Fruit fly (Drosophila melanogaster): ENCODE results near the gene Eip93F.
A peak's percentile ranks its signal among the peaks of the same experiment; 100 is the strongest.

Eip93F gene

DNA sequence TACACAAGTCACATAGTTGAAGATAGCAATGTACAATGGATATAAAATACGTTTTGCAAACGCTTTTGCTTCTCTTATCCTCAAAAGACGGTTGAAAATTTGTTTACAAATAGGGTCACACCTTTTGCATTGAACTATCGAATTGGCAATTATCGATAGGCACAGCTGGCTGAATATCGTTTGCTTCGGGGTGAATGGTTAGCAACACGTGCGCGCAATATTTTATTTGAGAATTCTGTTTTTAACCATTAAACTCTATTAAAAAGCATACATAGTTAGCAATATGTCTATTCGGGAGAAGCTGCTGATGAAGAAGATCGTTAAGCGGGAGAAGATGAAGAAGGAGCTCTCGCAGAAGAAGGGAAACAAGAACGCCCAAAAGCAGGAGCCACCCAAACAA, 86.6 kb downstream of the Eip93F start:
- TF ChIP-seq bab1 (GFP tag; optimal IDR thresholded peaks at IDR 0.05) (peak; percentile 41), CG11617 (GFP tag; optimal IDR thresholded peaks at IDR 0.05) (no peak), kay (GFP tag; ENCODE audit: borderline replicate concordance) (no peak), cic (GFP tag; optimal IDR thresholded peaks at IDR 0.05) (peak; percentile 15), Mnt (GFP tag; optimal IDR thresholded peaks at IDR 0.05) (peak; percentile 100), CG14711 (tag; optimal IDR thresholded peaks at IDR 0.05) (peak; percentile 29)

DNA sequence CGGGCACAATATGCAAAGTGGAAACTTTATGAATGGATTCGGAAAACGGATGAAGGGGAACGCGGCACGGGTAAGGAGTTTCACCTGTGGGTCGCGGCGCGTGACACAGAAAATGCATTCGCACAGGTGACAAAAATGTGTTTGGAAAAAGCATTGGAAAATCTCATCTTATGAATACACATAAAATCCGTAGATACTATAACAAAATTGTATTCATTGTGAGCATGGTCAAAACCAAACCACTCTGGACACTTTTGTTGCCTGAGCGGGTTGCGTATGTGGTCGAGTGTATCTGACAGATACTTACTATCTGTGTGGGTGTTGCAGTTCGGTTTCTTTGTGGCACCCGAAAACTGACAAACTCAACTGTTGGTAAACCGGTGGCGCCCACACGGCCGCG, 90.6 kb downstream of the Eip93F start:
- TF ChIP-seq tj (GFP tag; optimal IDR thresholded peaks at IDR 0.05) = no peak
- TF ChIP-seq CG33017 (tag; optimal IDR thresholded peaks at IDR 0.05) = no peak

DNA sequence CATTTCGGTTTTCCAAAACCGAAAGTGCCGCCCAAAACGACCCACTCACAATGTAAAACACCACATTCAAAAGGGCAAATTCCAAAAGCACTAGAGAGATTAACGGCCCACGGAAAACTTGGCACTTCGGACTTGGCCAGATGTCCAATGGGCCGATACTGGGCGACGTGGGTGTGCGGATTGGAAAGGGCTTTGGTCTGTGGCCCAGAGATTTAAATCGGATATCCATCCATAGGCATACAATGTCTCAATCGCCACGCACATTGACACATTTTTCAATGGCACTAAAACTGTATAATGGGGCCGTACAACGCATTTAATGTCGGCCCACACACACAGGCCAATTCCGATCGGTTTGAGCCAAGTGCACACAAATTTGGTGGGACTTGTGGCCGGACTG, 91.5 kb downstream of the Eip93F start:
- TF ChIP-seq CG7045 (GFP tag; optimal IDR thresholded peaks at IDR 0.05) = no peak
- TF ChIP-seq cnc (optimal IDR thresholded peaks at IDR 0.05) = no peak
- TF ChIP-seq CG11617 (GFP tag; optimal IDR thresholded peaks at IDR 0.05) = no peak
- TF ChIP-seq toe (GFP tag; optimal IDR thresholded peaks at IDR 0.05) = no peak
- no peak for TF ChIP-seq CG33017 (tag; optimal IDR thresholded peaks at IDR 0.05)
- TF ChIP-seq CG1620 (GFP tag; optimal IDR thresholded peaks at IDR 0.05) = no peak
- TF ChIP-seq bab1 (GFP tag; optimal IDR thresholded peaks at IDR 0.05) = no peak
- no peak for TF ChIP-seq pad (GFP tag; optimal IDR thresholded peaks at IDR 0.05)
- TF ChIP-seq kay (GFP tag; ENCODE audit: borderline replicate concordance) = no peak
- TF ChIP-seq Mnt (GFP tag; optimal IDR thresholded peaks at IDR 0.05) = no peak
- TF ChIP-seq Crg-1 (GFP tag; optimal IDR thresholded peaks at IDR 0.05) = no peak
- no peak for TF ChIP-seq CG12768 (GFP tag; optimal IDR thresholded peaks at IDR 0.05)
- TF ChIP-seq ovo (GFP tag; optimal IDR thresholded peaks at IDR 0.05) = no peak
- TF ChIP-seq CG7101 (tag; optimal IDR thresholded peaks at IDR 0.05) = no peak
- no peak for TF ChIP-seq Clk (GFP tag; optimal IDR thresholded peaks at IDR 0.05)
- TF ChIP-seq Hr96 (GFP tag; optimal IDR thresholded peaks at IDR 0.05) = no peak
- TF ChIP-seq cic (GFP tag; optimal IDR thresholded peaks at IDR 0.05) = no peak

DNA sequence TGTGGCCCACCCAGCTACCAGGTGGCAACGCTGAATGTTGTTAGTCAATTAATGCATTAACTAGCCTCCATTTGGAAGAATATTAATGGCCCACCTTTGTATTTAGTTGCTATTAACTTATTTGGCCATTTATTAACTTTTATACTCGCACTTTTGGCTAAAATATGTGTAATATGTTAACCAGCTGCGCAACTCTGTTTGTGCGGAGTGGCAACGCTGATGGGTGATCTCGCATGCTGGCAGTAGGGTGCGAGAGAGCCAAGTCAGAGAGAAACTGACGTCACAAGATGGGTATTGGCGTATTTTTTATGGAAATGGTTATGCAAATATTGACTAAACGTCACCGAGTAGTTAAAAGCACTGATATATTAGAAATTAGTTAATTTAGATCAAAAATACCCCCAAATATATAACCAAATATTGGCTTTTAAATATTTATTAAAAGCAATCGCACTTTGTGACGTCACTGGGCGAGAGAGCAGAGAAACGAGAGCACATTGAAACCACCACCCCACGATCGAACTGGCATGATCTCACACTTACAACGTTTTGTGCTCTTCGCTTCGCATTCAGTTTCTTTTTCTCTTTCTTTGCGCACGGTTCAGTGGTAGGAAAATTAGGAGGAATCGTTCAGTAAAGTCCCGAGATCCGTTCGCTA, 92.8 kb downstream of the Eip93F start, which contains the start of gene how:
TSS of gene how (plus strand) at position 567 of the 658 bp plus-strand sequence.
- peak; percentile 47 for TF ChIP-seq cic (GFP tag; optimal IDR thresholded peaks at IDR 0.05)
- TF ChIP-seq bab1 (GFP tag; optimal IDR thresholded peaks at IDR 0.05) = peak; percentile 49
- peak; percentile 37 for TF ChIP-seq CG33017 (tag; optimal IDR thresholded peaks at IDR 0.05)
- no peak for TF ChIP-seq Hr96 (GFP tag; optimal IDR thresholded peaks at IDR 0.05)
- TF ChIP-seq Clk (GFP tag; optimal IDR thresholded peaks at IDR 0.05) = no peak
- no peak for TF ChIP-seq CG1620 (GFP tag; optimal IDR thresholded peaks at IDR 0.05)
- TF ChIP-seq kay (GFP tag; ENCODE audit: borderline replicate concordance) = no peak
- TF ChIP-seq CG7101 (tag; optimal IDR thresholded peaks at IDR 0.05) = peak; percentile 42
- TF ChIP-seq ovo (GFP tag; optimal IDR thresholded peaks at IDR 0.05) = peak; percentile 8
- peak; percentile 25 for TF ChIP-seq CG11617 (GFP tag; optimal IDR thresholded peaks at IDR 0.05)
- TF ChIP-seq CG12768 (GFP tag; optimal IDR thresholded peaks at IDR 0.05) = no peak
- peak; percentile 17 for TF ChIP-seq pad (GFP tag; optimal IDR thresholded peaks at IDR 0.05)
- TF ChIP-seq CG7045 (GFP tag; optimal IDR thresholded peaks at IDR 0.05) = no peak
- TF ChIP-seq Mnt (GFP tag; optimal IDR thresholded peaks at IDR 0.05) = peak; percentile 47
- TF ChIP-seq tj (GFP tag; optimal IDR thresholded peaks at IDR 0.05) = no peak
- peak; percentile 55 for TF ChIP-seq Crg-1 (GFP tag; optimal IDR thresholded peaks at IDR 0.05)
- peak; percentile 96 for TF ChIP-seq CG14711 (tag; optimal IDR thresholded peaks at IDR 0.05)
- no peak for TF ChIP-seq cnc (optimal IDR thresholded peaks at IDR 0.05)
- no peak for TF ChIP-seq toe (GFP tag; optimal IDR thresholded peaks at IDR 0.05)
- TF ChIP-seq CG5204 (GFP tag; optimal IDR thresholded peaks at IDR 0.05) = no peak

DNA sequence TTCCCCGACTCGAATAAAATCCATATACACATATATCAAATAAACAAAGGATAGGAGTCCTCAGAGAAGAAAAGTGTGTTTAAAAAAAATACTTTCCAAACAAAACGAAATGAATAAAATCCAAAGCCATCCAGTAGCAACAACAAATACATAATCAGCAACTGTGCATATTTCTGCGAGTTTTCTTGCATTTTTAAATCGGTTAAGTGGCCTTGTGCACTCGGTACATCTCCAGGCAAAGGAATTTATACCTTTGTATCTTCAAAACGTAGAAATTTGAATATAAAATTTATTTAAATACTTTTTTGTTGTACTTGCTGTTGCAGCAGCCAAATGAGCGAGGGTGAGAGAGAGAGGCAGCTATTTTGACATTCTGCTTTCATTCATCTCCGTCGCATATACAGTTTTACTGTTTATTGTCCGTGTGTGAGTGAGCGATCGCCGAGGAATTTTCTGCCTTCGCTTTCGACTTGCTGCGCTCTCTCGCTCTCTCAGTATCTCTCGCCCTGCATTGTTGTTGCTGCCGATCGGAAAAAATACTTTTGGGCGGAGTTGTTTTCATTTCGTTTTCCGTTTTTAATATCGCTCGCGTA, 93.5 kb downstream of the Eip93F start:
- TF ChIP-seq pad (GFP tag; optimal IDR thresholded peaks at IDR 0.05) (peak; percentile 26), CG5204 (GFP tag; optimal IDR thresholded peaks at IDR 0.05) (no peak), toe (GFP tag; optimal IDR thresholded peaks at IDR 0.05) (no peak), CG11617 (GFP tag; optimal IDR thresholded peaks at IDR 0.05) (no peak), cnc (optimal IDR thresholded peaks at IDR 0.05) (no peak), Mnt (GFP tag; optimal IDR thresholded peaks at IDR 0.05) (no peak), cic (GFP tag; optimal IDR thresholded peaks at IDR 0.05) (no peak), Crg-1 (GFP tag; optimal IDR thresholded peaks at IDR 0.05) (no peak), CG7101 (tag; optimal IDR thresholded peaks at IDR 0.05) (no peak), Clk (GFP tag; optimal IDR thresholded peaks at IDR 0.05) (no peak), tj (GFP tag; optimal IDR thresholded peaks at IDR 0.05) (peak; percentile 61)

DNA sequence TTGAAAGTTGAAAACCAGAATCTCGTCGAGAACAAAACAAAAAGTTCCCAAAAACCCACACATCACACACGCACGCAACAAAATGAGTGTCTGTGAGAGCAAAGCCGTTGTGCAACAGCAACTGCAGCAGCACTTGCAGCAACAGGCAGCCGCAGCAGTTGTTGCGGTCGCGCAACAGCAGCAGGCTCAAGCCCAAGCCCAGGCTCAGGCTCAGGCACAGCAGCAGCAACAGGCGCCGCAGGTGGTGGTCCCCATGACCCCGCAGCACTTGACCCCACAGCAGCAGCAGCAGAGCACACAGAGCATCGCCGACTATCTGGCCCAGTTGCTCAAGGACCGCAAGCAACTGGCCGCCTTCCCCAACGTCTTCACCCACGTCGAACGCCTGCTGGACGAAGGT, 94.1 kb downstream of the Eip93F start:
- TF ChIP-seq CG12768 (GFP tag; optimal IDR thresholded peaks at IDR 0.05) (no peak), Crg-1 (GFP tag; optimal IDR thresholded peaks at IDR 0.05) (no peak), CG7045 (GFP tag; optimal IDR thresholded peaks at IDR 0.05) (no peak), pad (GFP tag; optimal IDR thresholded peaks at IDR 0.05) (no peak), Mnt (GFP tag; optimal IDR thresholded peaks at IDR 0.05) (no peak), toe (GFP tag; optimal IDR thresholded peaks at IDR 0.05) (no peak), Hr96 (GFP tag; optimal IDR thresholded peaks at IDR 0.05) (no peak)

Measured in whole organism, adult.